Worm (Caenorhabditis elegans) whole organism, young adult: ENCODE data around the gene str-255.

Source experiments
- B0261.1 ChIP-seq: sonication (generic microtip); optimal IDR thresholded peaks from 2 replicates; lab custom pipeline; 2016; ENCODE audit warnings: mild to moderate bottlenecking, missing genetic modification characterization, moderate library complexity, missing compliant biosample characterization
- F37B4.10 ChIP-seq: fragments of 200-800 bp; sonication (Bioruptor generic); IDR thresholded peaks from 2 replicates; pipeline ENCODE4 v1.3.6; 2022; ENCODE audit warnings: missing genetic modification characterization, missing compliant biosample characterization
- F39B2.1 ChIP-seq: fragments of 200-800 bp; sonication (Bioruptor generic); IDR thresholded peaks from 2 replicates; pipeline ENCODE4 v1.3.6; 2022; ENCODE audit warnings: missing genetic modification reagents, missing genetic modification characterization, missing compliant biosample characterization
- F49E8.2 ChIP-seq: sonication (generic microtip); optimal IDR thresholded peaks from 3 replicates; lab custom pipeline; 2017; ENCODE audit warnings: missing genetic modification characterization, mild to moderate bottlenecking, missing compliant biosample characterization, antibody characterized with exemption, moderate library complexity; ENCODE audit not compliant: insufficient read depth
- Y67H2A.10 ChIP-seq: fragments of 200-800 bp; sonication (Bioruptor generic); conservative IDR thresholded peaks from 2 replicates; pipeline ENCODE4 v1.3.6; 2022; ENCODE audit warnings: missing genetic modification reagents, missing genetic modification characterization, missing compliant biosample characterization
- bed-1 ChIP-seq: fragments of 200-800 bp; sonication (Bioruptor generic); IDR thresholded peaks from 2 replicates; pipeline ENCODE4 v1.3.6; 2022; ENCODE audit warnings: missing genetic modification reagents, missing genetic modification characterization, missing compliant biosample characterization
- cebp-1 ChIP-seq, 2 experiments: fragments of 200-800 bp in 1 of 2; sonication (Bioruptor generic) in 1 of 2; sonication (generic microtip) in 1 of 2; IDR thresholded peaks in 1 of 2; optimal IDR thresholded peaks in 1 of 2; 2 replicates each; pipeline versions ENCODE4 v1.3.6 to Lab custom; 2017 to 2022; ENCODE audit warnings: missing compliant biosample characterization in 2 of 2, missing genetic modification characterization in 2 of 2, mild to moderate bottlenecking in 1 of 2, missing genetic modification reagents in 1 of 2, moderate library complexity in 1 of 2
- ceh-79 ChIP-seq: sonication (generic microtip); optimal IDR thresholded peaks from 2 replicates; lab custom pipeline; 2017; ENCODE audit warnings: mild to moderate bottlenecking, missing genetic modification characterization, missing compliant biosample characterization
- let-607 ChIP-seq, 2 experiments: fragments of 200-800 bp in 1 of 2; sonication (Bioruptor generic) in 1 of 2; sonication (generic microtip) in 1 of 2; optimal IDR thresholded peaks; 2 replicates each; lab custom pipeline; 2016 to 2018; ENCODE audit warnings: mild to moderate bottlenecking in 2 of 2, missing compliant biosample characterization in 2 of 2, missing genetic modification characterization in 2 of 2, moderate library complexity in 2 of 2, missing genotype in 1 of 2
- nhr-90 ChIP-seq: sonication (generic microtip); optimal IDR thresholded peaks from 2 replicates; lab custom pipeline; 2016; ENCODE audit warnings: missing genotype, mild to moderate bottlenecking, missing genetic modification characterization, missing compliant biosample characterization
- snpc-3.4 ChIP-seq: sonication (generic microtip); optimal IDR thresholded peaks from 2 replicates; lab custom pipeline; 2017; ENCODE audit warnings: missing genetic modification characterization, mild to moderate bottlenecking, missing compliant biosample characterization, antibody characterized with exemption, moderate library complexity, missing genotype, missing genetic modification reagents

ce11 chrV:2150876-2151275 lies 12.8 kb downstream of the str-255 start, which contains the start of gene C45H4.13:
- TF ChIP-seq B0261.1 (no peak), ceh-79 (no peak), bed-1 (no peak), F37B4.10 (no peak), cebp-1 (GFP tag; IDR thresholded peaks at IDR 0.05; lab: Robert Waterston, UW) (no peak), cebp-1 (tag; optimal IDR thresholded peaks at IDR 0.05; lab: Kevin White, UChicago) (no peak), snpc-3.4 (tag; lab: Kevin White, UChicago) (no peak), F49E8.2 (tag; lab: Kevin White, UChicago) (no peak), Y67H2A.10 (GFP tag; lab: Robert Waterston, UW) (no peak), let-607 (tag; optimal IDR thresholded peaks at IDR 0.05; lab: Kevin White, UChicago) (no peak), F39B2.1 (GFP tag; lab: Robert Waterston, UW) (no peak), nhr-90 (tag; lab: Kevin White, UChicago) (no peak)
